Fruit fly (Drosophila melanogaster): ENCODE measurements around the gene mfr.

DNA sequence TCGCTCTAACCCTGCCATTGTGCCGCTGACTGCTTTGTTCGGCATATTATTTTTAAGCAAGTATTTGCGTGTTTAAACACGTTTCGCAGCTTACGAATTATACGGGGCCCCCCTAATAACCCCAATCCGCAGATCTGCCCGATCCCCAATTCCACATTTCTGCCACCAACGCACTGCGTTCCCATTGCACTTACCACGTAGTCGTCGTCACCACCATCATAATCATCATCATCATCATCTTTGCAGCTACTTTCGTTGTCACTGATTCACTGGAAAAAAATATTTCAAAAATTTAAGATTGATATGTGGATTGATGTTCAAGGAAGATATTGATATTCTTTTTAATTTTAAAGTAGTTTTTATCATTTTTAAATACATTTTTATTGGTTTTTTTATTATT, 33.0 kb downstream of the mfr start:
- no peak for TF ChIP-seq Crg-1 (GFP tag; optimal IDR thresholded peaks at IDR 0.05)
- no peak for TF ChIP-seq Hr96 (GFP tag; optimal IDR thresholded peaks at IDR 0.05)
- TF ChIP-seq toe (GFP tag; optimal IDR thresholded peaks at IDR 0.05), result no peak
- TF ChIP-seq pad (GFP tag; optimal IDR thresholded peaks at IDR 0.05), result no peak
- TF ChIP-seq CG7045 (GFP tag; optimal IDR thresholded peaks at IDR 0.05), result no peak
- no peak for TF ChIP-seq ovo (GFP tag; optimal IDR thresholded peaks at IDR 0.05)
- no peak for TF ChIP-seq kay (GFP tag; ENCODE audit: borderline replicate concordance)
- TF ChIP-seq CG12768 (GFP tag; optimal IDR thresholded peaks at IDR 0.05), result no peak
